Worm (Caenorhabditis elegans) whole organism, young adult: ENCODE measurements around the gene hpo-25.

Experiments used
- lin-40 ChIP-seq: sonication (generic microtip); optimal IDR thresholded peaks from 2 replicates; lab custom pipeline; 2016; ENCODE audit warnings: missing genetic modification characterization, mild to moderate bottlenecking, missing compliant biosample characterization, missing genotype, missing genetic modification reagents
- rpc-1 ChIP-seq, 2 experiments: fragments of 150-350 bp in 1 of 2; sonication (generic microtip) in 1 of 2; optimal IDR thresholded peaks; 2 replicates each; lab custom pipeline; 2014 to 2018; ENCODE audit warnings: missing biosample characterization in 1 of 2, missing genetic modification characterization in 1 of 2, missing genetic modification reagents in 1 of 2, missing genotype in 1 of 2

- TF ChIP-seq lin-40 (tag; lab: Kevin White, UChicago) (no peak), rpc-1 (optimal IDR thresholded peaks at IDR 0.05; lab: Kevin White, UChicago) (no peak), rpc-1 (tag; optimal IDR thresholded peaks at IDR 0.05; lab: Kevin White, UChicago) (no peak)
Measured at ce11 chrII:2415439-2415838, 46.4 kb downstream of the hpo-25 start, which contains the start of gene fbxa-4.
